Worm (Caenorhabditis elegans) whole organism, L3 larva: ENCODE measurements around the gene orc-4.

ENCODE experiments used
- ceh-82 ChIP-seq: fragments of 150-350 bp; optimal IDR thresholded peaks from 2 replicates; lab custom pipeline; 2014; ENCODE audit warnings: missing biosample characterization, missing genetic modification characterization
- ceh-9 ChIP-seq: sonication (generic microtip); optimal IDR thresholded peaks from 2 replicates; lab custom pipeline; 2018; ENCODE audit warnings: missing biosample characterization, missing genetic modification characterization
- elt-1 ChIP-seq: fragments of 150-350 bp; optimal IDR thresholded peaks from 2 replicates; lab custom pipeline; 2014; ENCODE audit warnings: missing biosample characterization, missing genetic modification characterization
- fos-1 ChIP-seq: fragments of 150-350 bp; optimal IDR thresholded peaks from 2 replicates; lab custom pipeline; 2014; ENCODE audit warnings: missing biosample characterization, missing genetic modification characterization
- mdl-1 ChIP-seq: fragments of 150-350 bp; optimal IDR thresholded peaks from 2 replicates; lab custom pipeline; 2014; ENCODE audit warnings: missing biosample characterization, missing genetic modification characterization
- nhr-237 ChIP-seq: fragments of 150-350 bp; optimal IDR thresholded peaks from 2 replicates; lab custom pipeline; 2014; ENCODE audit warnings: missing biosample characterization, missing genetic modification characterization
- nhr-76 ChIP-seq: fragments of 150-350 bp; sonication (generic microtip); optimal IDR thresholded peaks from 5 replicates; lab custom pipeline; 2014; ENCODE audit warnings: missing biosample characterization, missing genetic modification characterization
- pqm-1 ChIP-seq: fragments of 150-350 bp; optimal IDR thresholded peaks from 2 replicates; lab custom pipeline; 2017; ENCODE audit warnings: missing biosample characterization, missing genetic modification characterization, inconsistent platforms
- skn-1 ChIP-seq: fragments of 150-350 bp; optimal IDR thresholded peaks from 2 replicates; lab custom pipeline; 2014; ENCODE audit warnings: missing biosample characterization, missing genetic modification characterization
- snpc-4 ChIP-seq: fragments of 150-350 bp; optimal IDR thresholded peaks from 2 replicates; lab custom pipeline; 2014; ENCODE audit warnings: missing biosample characterization, missing genetic modification characterization
- zag-1 ChIP-seq: fragments of 150-350 bp; optimal IDR thresholded peaks from 2 replicates; lab custom pipeline; 2014; ENCODE audit warnings: missing biosample characterization, missing genetic modification characterization

DNA sequence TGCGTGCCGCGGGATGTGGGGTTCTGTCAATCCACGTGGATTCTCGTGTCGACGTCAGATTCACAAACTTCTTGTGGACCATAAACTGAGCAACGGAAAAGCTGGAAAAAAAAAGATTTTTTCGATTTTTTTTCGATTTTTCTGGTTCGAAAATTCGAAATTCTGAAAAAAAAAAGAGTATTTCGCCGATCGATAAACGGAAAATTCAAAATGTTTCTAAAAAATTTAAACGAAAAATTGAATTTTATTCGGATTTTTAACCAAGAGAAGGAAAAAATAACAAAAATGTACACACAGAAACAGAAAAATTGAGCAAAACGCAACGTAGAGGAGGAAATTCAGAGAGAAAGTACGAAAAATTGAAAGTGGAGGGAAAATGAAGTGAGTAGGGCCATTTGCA lies 49.6 kb upstream of the orc-4 start, which contains the start of gene Y39A1A.3:
- TF ChIP-seq nhr-237 (no peak), pqm-1 (tag; lab: Kevin White, UChicago) (no peak), elt-1 (tag; lab: Kevin White, UChicago) (no peak), fos-1 (tag; lab: Kevin White, UChicago) (no peak), mdl-1 (no peak), skn-1 (no peak), zag-1 (no peak), ceh-9 (tag; lab: Kevin White, UChicago) (no peak), nhr-76 (no peak), ceh-82 (tag; lab: Kevin White, UChicago) (no peak), snpc-4 (no peak)
